Fruit fly (Drosophila melanogaster) whole organism, embryonic: Measurements from ENCODE around the gene CG3335.

ENCODE experiments used
- Adf1 ChIP-seq: fragments of 200-800 bp; sonication (Bioruptor generic); IDR thresholded peaks from 2 replicates; pipeline ENCODE4 v1.3.6; 2022; ENCODE audit warnings: missing biosample characterization, missing genetic modification characterization
- Aef1 ChIP-seq: fragments of 200-800 bp; sonication (Bioruptor generic); IDR thresholded peaks from 3 replicates; pipeline ENCODE4 v1.3.6; 2022; ENCODE audit warnings: missing biosample characterization, missing genetic modification characterization
- CG10543 ChIP-seq: fragments of 200-800 bp; sonication (Bioruptor generic); optimal IDR thresholded peaks from 3 replicates; lab custom pipeline; 2017; ENCODE audit warnings: missing biosample characterization, mild to moderate bottlenecking, missing genetic modification characterization, moderate library complexity
- CG11247 ChIP-seq: fragments of 200-800 bp; sonication (Bioruptor generic); IDR thresholded peaks from 2 replicates; pipeline ENCODE4 v1.3.6; 2022; ENCODE audit warnings: missing biosample characterization, missing genetic modification characterization
- CG14050 ChIP-seq: fragments of 200-800 bp; sonication (Bioruptor generic); IDR thresholded peaks from 3 replicates; pipeline ENCODE4 v1.3.6; 2022; ENCODE audit warnings: missing biosample characterization, missing genetic modification characterization
- CG17361 ChIP-seq: fragments of 200-800 bp; sonication (Bioruptor generic); IDR thresholded peaks from 3 replicates; pipeline ENCODE4 v1.3.6; 2022; ENCODE audit warnings: missing biosample characterization, missing genetic modification characterization
- CG2120 ChIP-seq: fragments of 200-800 bp; sonication (Bioruptor generic); optimal IDR thresholded peaks from 3 replicates; lab custom pipeline; 2016; ENCODE audit warnings: missing biosample characterization, missing genetic modification characterization
- CG2199 ChIP-seq: fragments of 200-800 bp; sonication (Bioruptor generic); IDR thresholded peaks from 3 replicates; pipeline ENCODE4 v1.3.6; 2022; ENCODE audit warnings: missing biosample characterization, missing genetic modification characterization
- CG30403 ChIP-seq: fragments of 200-800 bp; sonication (Bioruptor generic); optimal IDR thresholded peaks from 3 replicates; lab custom pipeline; 2016; ENCODE audit warnings: missing biosample characterization, missing genetic modification characterization
- CG3163 ChIP-seq: fragments of 200-800 bp; sonication (Bioruptor generic); optimal IDR thresholded peaks from 3 replicates; lab custom pipeline; 2016; ENCODE audit warnings: missing biosample characterization, missing genetic modification characterization
- CG34376 ChIP-seq: fragments of 200-800 bp; sonication (Bioruptor generic); optimal IDR thresholded peaks from 2 replicates; lab custom pipeline; 2018; ENCODE audit warnings: missing biosample characterization, mild to moderate bottlenecking, missing genetic modification characterization
- CG34422 ChIP-seq: fragments of 200-800 bp; sonication (Bioruptor generic); IDR thresholded peaks from 3 replicates; pipeline ENCODE4 v1.3.6; 2022; ENCODE audit warnings: missing biosample characterization, missing genetic modification characterization
- CG4360 ChIP-seq: fragments of 200-800 bp; sonication (Bioruptor generic); IDR thresholded peaks from 2 replicates; pipeline ENCODE4 v1.3.6; 2022; ENCODE audit warnings: missing biosample characterization, missing genetic modification characterization
- CG7928 ChIP-seq: fragments of 200-800 bp; sonication (Bioruptor generic); optimal IDR thresholded peaks from 2 replicates; lab custom pipeline; 2017; ENCODE audit warnings: missing biosample characterization, mild to moderate bottlenecking, missing genetic modification characterization
- Dbx ChIP-seq: fragments of 200-800 bp; sonication (Bioruptor generic); IDR thresholded peaks from 3 replicates; pipeline ENCODE4 v1.3.6; 2022; ENCODE audit warnings: missing biosample characterization, missing genetic modification characterization
- Drgx ChIP-seq: fragments of 200-800 bp; sonication (Bioruptor generic); IDR thresholded peaks from 2 replicates; pipeline ENCODE4 v1.3.6; 2022; ENCODE audit warnings: missing biosample characterization, missing genetic modification characterization
- Fer1 ChIP-seq: fragments of 200-800 bp; sonication (Bioruptor generic); optimal IDR thresholded peaks from 2 replicates; lab custom pipeline; 2017; ENCODE audit warnings: missing biosample characterization, mild to moderate bottlenecking, missing genetic modification characterization
- GATAe ChIP-seq: fragments of 200-800 bp; sonication (Bioruptor generic); conservative IDR thresholded peaks from 2 replicates; pipeline ENCODE4 v1.3.6; 2022; ENCODE audit warnings: missing biosample characterization, missing genetic modification characterization
- Hey ChIP-seq: fragments of 200-800 bp; sonication (Bioruptor generic); optimal IDR thresholded peaks from 3 replicates; lab custom pipeline; 2018; ENCODE audit warnings: missing biosample characterization, mild to moderate bottlenecking, missing genetic modification characterization
- Lhr ChIP-seq: fragments of 200-800 bp; sonication (Bioruptor generic); optimal IDR thresholded peaks from 3 replicates; lab custom pipeline; 2017; ENCODE audit warnings: mild to moderate bottlenecking, missing biosample characterization, missing genetic modification reagents, missing genetic modification characterization
- Mes4 ChIP-seq: fragments of 200-800 bp; sonication (Bioruptor generic); optimal IDR thresholded peaks from 2 replicates; lab custom pipeline; 2016; ENCODE audit warnings: missing biosample characterization, missing genetic modification characterization
- Pdp1 ChIP-seq, 2 experiments: fragments of 200-800 bp; sonication (Bioruptor generic); optimal IDR thresholded peaks; 3 replicates each; lab custom pipeline; 2016; ENCODE audit warnings: missing biosample characterization in 2 of 2, missing genetic modification characterization in 2 of 2, mild to moderate bottlenecking in 1 of 2, moderate library complexity in 1 of 2
- Sry-δ ChIP-seq: fragments of 200-800 bp; sonication (Bioruptor generic); optimal IDR thresholded peaks from 2 replicates; lab custom pipeline; 2016; ENCODE audit warnings: missing biosample characterization, missing genetic modification characterization
- Tbp ChIP-seq: fragments of >200 bp; optimal IDR thresholded peaks from 2 replicates; lab custom pipeline; 2018; ENCODE audit warnings: missing biosample characterization, missing genetic modification characterization
- Trl ChIP-seq, 3 experiments: fragments of >200 bp in 2 of 3; fragments of 200-800 bp in 1 of 3; sonication (Bioruptor generic) in 1 of 3; optimal IDR thresholded peaks; 2 replicates in 1 of 3; 3 replicates in 2 of 3; lab custom pipeline; 2016 to 2017; ENCODE audit warnings: missing biosample characterization in 1 of 3, missing genetic modification characterization in 1 of 3
- Usf ChIP-seq: fragments of 200-800 bp; sonication (Bioruptor generic); optimal IDR thresholded peaks from 2 replicates; lab custom pipeline; 2017; ENCODE audit warnings: missing genotype, missing biosample characterization, missing genetic modification characterization
- ato ChIP-seq: fragments of 200-800 bp; sonication (Bioruptor generic); IDR thresholded peaks from 2 replicates; pipeline ENCODE4 v1.3.6; 2022; ENCODE audit warnings: missing biosample characterization, missing genetic modification characterization; ENCODE audit not compliant: partially characterized antibody
- bbx ChIP-seq: fragments of 200-800 bp; sonication (Bioruptor generic); IDR thresholded peaks from 2 replicates; pipeline ENCODE4 v1.3.6; 2022; ENCODE audit warnings: missing biosample characterization, missing genetic modification characterization; ENCODE audit not compliant: partially characterized antibody
- bsh ChIP-seq, 2 experiments: fragments of 200-800 bp; sonication (Bioruptor generic); optimal IDR thresholded peaks; 2 replicates each; lab custom pipeline; 2017 to 2018; ENCODE audit warnings: mild to moderate bottlenecking in 2 of 2, missing biosample characterization in 2 of 2, missing genetic modification characterization in 2 of 2, moderate library complexity in 1 of 2
- ci ChIP-seq: fragments of 200-800 bp; sonication (Bioruptor generic); IDR thresholded peaks from 3 replicates; pipeline ENCODE4 v1.3.6; 2022; ENCODE audit warnings: missing biosample characterization, missing genetic modification characterization
- crol ChIP-seq: fragments of 200-800 bp; sonication (Bioruptor generic); IDR thresholded peaks from 2 replicates; pipeline ENCODE4 v1.3.6; 2022; ENCODE audit warnings: missing biosample characterization, missing genetic modification characterization
- crp ChIP-seq, 2 experiments: fragments of 200-800 bp; sonication (Bioruptor generic); optimal IDR thresholded peaks; 2 replicates in 1 of 2; 3 replicates in 1 of 2; lab custom pipeline; 2017; ENCODE audit warnings: missing biosample characterization in 2 of 2, missing genetic modification characterization in 2 of 2, mild to moderate bottlenecking in 1 of 2, moderate library complexity in 1 of 2
- cwo ChIP-seq: fragments of 200-800 bp; sonication (Bioruptor generic); optimal IDR thresholded peaks from 3 replicates; lab custom pipeline; 2017; ENCODE audit warnings: missing biosample characterization, missing genetic modification characterization, mild to moderate bottlenecking, moderate library complexity, missing genetic modification reagents
- exex ChIP-seq: fragments of 200-800 bp; sonication (Bioruptor generic); optimal IDR thresholded peaks from 4 replicates; lab custom pipeline; 2018; ENCODE audit warnings: missing biosample characterization, mild to moderate bottlenecking, missing genetic modification characterization, moderate library complexity
- grn ChIP-seq: fragments of 200-800 bp; sonication (Bioruptor generic); optimal IDR thresholded peaks from 3 replicates; lab custom pipeline; 2017; ENCODE audit warnings: missing biosample characterization, missing genetic modification characterization
- gsb-n ChIP-seq: fragments of 200-800 bp; sonication (Bioruptor generic); optimal IDR thresholded peaks from 3 replicates; lab custom pipeline; 2018; ENCODE audit warnings: missing biosample characterization, mild to moderate bottlenecking, missing genetic modification characterization
- klu ChIP-seq: fragments of 200-800 bp; sonication (Bioruptor generic); IDR thresholded peaks from 2 replicates; pipeline ENCODE4 v1.3.6; 2022; ENCODE audit warnings: missing biosample characterization, missing genetic modification characterization
- lab ChIP-seq: fragments of 200-800 bp; sonication (Bioruptor generic); optimal IDR thresholded peaks from 3 replicates; lab custom pipeline; 2017; ENCODE audit warnings: missing biosample characterization, missing genetic modification characterization, mild to moderate bottlenecking, moderate library complexity, missing genetic modification reagents
- lmd ChIP-seq: fragments of 200-800 bp; sonication (Bioruptor generic); IDR thresholded peaks from 2 replicates; pipeline ENCODE4 v1.3.6; 2022; ENCODE audit warnings: missing biosample characterization, missing genetic modification characterization
- pros ChIP-seq: fragments of 200-800 bp; sonication (Bioruptor generic); optimal IDR thresholded peaks from 3 replicates; lab custom pipeline; 2019; ENCODE audit warnings: missing biosample characterization, mild to moderate bottlenecking, missing genetic modification characterization, moderate library complexity
- sc ChIP-seq, 3 experiments: fragments of >200 bp in 2 of 3; fragments of 200-800 bp in 1 of 3; sonication (Bioruptor generic) in 1 of 3; optimal IDR thresholded peaks; 2 replicates in 2 of 3; 3 replicates in 1 of 3; lab custom pipeline; 2017; ENCODE audit warnings: mild to moderate bottlenecking in 1 of 3, missing biosample characterization in 1 of 3, missing genetic modification characterization in 1 of 3, missing genetic modification reagents in 1 of 3
- sens-2 ChIP-seq: fragments of 200-800 bp; sonication (Bioruptor generic); IDR thresholded peaks from 2 replicates; pipeline ENCODE4 v1.3.6; 2022; ENCODE audit warnings: missing biosample characterization, missing genetic modification characterization
- seq ChIP-seq: fragments of 200-800 bp; sonication (Bioruptor generic); IDR thresholded peaks from 2 replicates; pipeline ENCODE4 v1.3.6; 2022; ENCODE audit warnings: missing biosample characterization, missing genetic modification characterization
- sob ChIP-seq: fragments of 200-800 bp; sonication (Bioruptor generic); IDR thresholded peaks from 2 replicates; pipeline ENCODE4 v1.3.6; 2022; ENCODE audit warnings: missing biosample characterization, missing genetic modification characterization
- stwl ChIP-seq: fragments of 200-800 bp; sonication (Bioruptor generic); optimal IDR thresholded peaks from 3 replicates; lab custom pipeline; 2018; ENCODE audit warnings: missing biosample characterization, mild to moderate bottlenecking, missing genetic modification characterization, moderate library complexity
- sug ChIP-seq: fragments of 200-800 bp; optimal IDR thresholded peaks from 2 replicates; lab custom pipeline; 2019; ENCODE audit warnings: missing biosample characterization, mild to moderate bottlenecking, missing genetic modification characterization, moderate library complexity
- twi ChIP-seq: fragments of 200-800 bp; optimal IDR thresholded peaks from 2 replicates; lab custom pipeline; 2019; ENCODE audit warnings: missing biosample characterization, mild to moderate bottlenecking, missing genetic modification characterization, moderate library complexity
- unc-4 ChIP-seq: fragments of 200-800 bp; sonication (Bioruptor generic); IDR thresholded peaks from 2 replicates; pipeline ENCODE4 v1.3.6; 2022; ENCODE audit warnings: missing biosample characterization, missing genetic modification characterization; ENCODE audit not compliant: partially characterized antibody

Gene CG3335

dm6 chr3L:9643762-9644161, 19.7 kb downstream of the CG3335 start, which contains the start of gene CNMaR (continued):
- TF ChIP-seq CG7928 (GFP tag; lab: Kevin White, UChicago) (no peak), Trl (optimal IDR thresholded peaks at IDR 0.05; lab: Kevin White, UChicago) (no peak), Trl (GFP tag; optimal IDR thresholded peaks at IDR 0.05; lab: Kevin White, UChicago) (no peak), Lhr (no peak), CG34422 (GFP tag; lab: Robert Waterston, UW) (peak; percentile 59; the same call in 1 of the 3 replicates), Pdp1 (GFP tag; optimal IDR thresholded peaks at IDR 0.05; lab: Kevin White, UChicago) (no peak)
- TF ChIP-seq, all 482 proteins: peak for 6

- TF ChIP-seq stwl (tag; lab: Kevin White, UChicago) (no peak), exex (peak; percentile 96), Dbx (GFP tag; lab: Robert Waterston, UW) (0 out of 3 replicates have a peak, but pooled peaks have one; percentile 10), CG10543 (GFP tag; lab: Kevin White, UChicago) (peak; percentile 42), bbx (0 out of 2 replicates have a peak, but pooled peaks have one; percentile 8), CG3163 (GFP tag; lab: Kevin White, UChicago) (no peak), CG4360 (peak; percentile 54), crp (GFP tag; optimal IDR thresholded peaks at IDR 0.05; lab: Kevin White, UChicago) (peak in 1 of 2 experiments; percentile 30), crol (GFP tag; lab: Robert Waterston, UW) (peak; percentile 42; the same call in 1 of the 2 replicates), CG34376 (GFP tag; lab: Kevin White, UChicago) (peak; percentile 78), sob (GFP tag; lab: Robert Waterston, UW) (0 out of 2 replicates have a peak, but pooled peaks have one; percentile 7), ci (GFP tag; lab: Robert Waterston, UW) (0 out of 3 replicates have a peak, but pooled peaks have one; percentile 11), CG11247 (0 out of 2 replicates have a peak, but pooled peaks have one; percentile 17), grn (peak; percentile 92), Hey (tag; lab: Kevin White, UChicago) (peak; percentile 51), twi (tag; lab: Kevin White, UChicago) (no peak), sug (tag; lab: Kevin White, UChicago) (peak; percentile 83), Fer1 (GFP tag; lab: Kevin White, UChicago) (no peak), GATAe (peak; percentile 89), seq (GFP tag; lab: Robert Waterston, UW) (no peak), sens-2 (GFP tag; lab: Robert Waterston, UW) (peak; percentile 39; the same call in 1 of the 2 replicates), Adf1 (GFP tag; lab: Robert Waterston, UW) (peak; percentile 51; the same call in 1 of the 2 replicates), cwo (GFP tag; lab: Kevin White, UChicago) (peak; percentile 61), Aef1 (GFP tag; lab: Robert Waterston, UW) (peak; percentile 67), Mes4 (no peak), CG2120 (no peak), sc (optimal IDR thresholded peaks at IDR 0.05; lab: Kevin White, UChicago) (no peak), sc (GFP tag; optimal IDR thresholded peaks at IDR 0.05; lab: Kevin White, UChicago) (no peak)
These were observed 47.3 kb downstream of the CG3335 start for dm6 chr3L:9671372-9671771.

- TF ChIP-seq pros (GFP tag; lab: Kevin White, UChicago) (no peak), CG10543 (GFP tag; lab: Kevin White, UChicago) (no peak), ato (GFP tag; lab: Robert Waterston, UW) (no peak), Usf (GFP tag; lab: Kevin White, UChicago) (no peak), CG30403 (GFP tag; lab: Kevin White, UChicago) (no peak), CG2199 (GFP tag; lab: Robert Waterston, UW) (no peak), lab (GFP tag; lab: Kevin White, UChicago) (peak; percentile 38), CG17361 (GFP tag; lab: Robert Waterston, UW) (no peak), gsb-n (tag; lab: Kevin White, UChicago) (no peak), CG34376 (GFP tag; lab: Kevin White, UChicago) (peak; percentile 46), Tbp (GFP tag; lab: Kevin White, UChicago) (no peak), Drgx (GFP tag; lab: Robert Waterston, UW) (no peak), klu (no peak), lmd (GFP tag; lab: Robert Waterston, UW) (no peak), CG14050 (no peak), Sry-δ (GFP tag; lab: Kevin White, UChicago) (no peak), bsh (GFP tag; optimal IDR thresholded peaks at IDR 0.05; lab: Kevin White, UChicago) (no peak), unc-4 (GFP tag; lab: Robert Waterston, UW) (no peak)
These were observed 50.3 kb downstream of the CG3335 start for dm6 chr3L:9674300-9674699.
